Worm (Caenorhabditis elegans) whole organism, L1 larva: ENCODE data around the gene H39E20.1.

Experiments
- F16B12.6 ChIP-seq: fragments of 150-350 bp; optimal IDR thresholded peaks from 2 replicates; lab custom pipeline; 2014; ENCODE audit warnings: missing biosample characterization, missing genetic modification characterization
- alr-1 ChIP-seq: fragments of 200-800 bp; sonication (Bioruptor generic); optimal IDR thresholded peaks from 2 replicates; lab custom pipeline; 2018; ENCODE audit warnings: borderline replicate concordance, mild to moderate bottlenecking, missing genetic modification characterization, missing compliant biosample characterization
- aly-2 ChIP-seq: fragments of 150-350 bp; optimal IDR thresholded peaks from 2 replicates; lab custom pipeline; 2014; ENCODE audit warnings: missing biosample characterization, missing genetic modification characterization
- ama-1 ChIP-seq: fragments of 150-350 bp; optimal IDR thresholded peaks from 2 replicates; lab custom pipeline; 2014
- blmp-1 ChIP-seq: fragments of 150-350 bp; optimal IDR thresholded peaks from 2 replicates; lab custom pipeline; 2014; ENCODE audit warnings: missing biosample characterization, missing genetic modification characterization
- ceh-63 ChIP-seq: fragments of 200-800 bp; sonication (Bioruptor generic); optimal IDR thresholded peaks from 2 replicates; lab custom pipeline; 2018; ENCODE audit warnings: mild to moderate bottlenecking, missing genetic modification characterization, missing compliant biosample characterization
- ceh-8 ChIP-seq: fragments of 200-800 bp; sonication (Bioruptor generic); optimal IDR thresholded peaks from 2 replicates; lab custom pipeline; 2018; ENCODE audit warnings: mild to moderate bottlenecking, missing genetic modification characterization, moderate library complexity, missing compliant biosample characterization
- dsc-1 ChIP-seq: sonication (generic microtip); optimal IDR thresholded peaks from 2 replicates; lab custom pipeline; 2016; ENCODE audit warnings: mild to moderate bottlenecking, missing genetic modification characterization, missing compliant biosample characterization
- efl-1 ChIP-seq, 4 experiments: fragments of 150-350 bp; optimal IDR thresholded peaks in 3 of 4; peaks in 1 of 4; 1 replicate in 1 of 4; 2 replicates in 3 of 4; lab custom pipeline; 2014; ENCODE audit warnings: missing biosample characterization in 2 of 4, missing genetic modification characterization in 2 of 4, missing genetic modification reagents in 2 of 4
- egl-13 ChIP-seq: sonication (generic microtip); optimal IDR thresholded peaks from 2 replicates; lab custom pipeline; 2016; ENCODE audit warnings: missing genotype, missing genetic modification reagents, missing genetic modification characterization, missing compliant biosample characterization
- elt-2 ChIP-seq: sonication (generic microtip); optimal IDR thresholded peaks from 2 replicates; lab custom pipeline; 2016; ENCODE audit warnings: missing genetic modification characterization, mild to moderate bottlenecking, inconsistent platforms, missing compliant biosample characterization, missing genetic modification reagents
- ets-5 ChIP-seq: fragments of 200-800 bp; sonication (Bioruptor generic); IDR thresholded peaks from 2 replicates; pipeline ENCODE4 v1.3.6; 2022; ENCODE audit warnings: missing genetic modification characterization, missing compliant biosample characterization
- fkh-10 ChIP-seq: sonication (generic microtip); optimal IDR thresholded peaks from 2 replicates; lab custom pipeline; 2017; ENCODE audit warnings: missing biosample characterization, missing genetic modification reagents, missing genetic modification characterization
- fkh-4 ChIP-seq: sonication (generic microtip); optimal IDR thresholded peaks from 2 replicates; lab custom pipeline; 2016; ENCODE audit warnings: missing compliant biosample characterization, missing genetic modification characterization, borderline replicate concordance
- hlh-4 ChIP-seq: sonication (generic microtip); optimal IDR thresholded peaks from 2 replicates; lab custom pipeline; 2016; ENCODE audit warnings: mild to moderate bottlenecking, missing genetic modification characterization, missing compliant biosample characterization
- irx-1 ChIP-seq: sonication (generic microtip); optimal IDR thresholded peaks from 2 replicates; lab custom pipeline; 2016; ENCODE audit warnings: missing genetic modification characterization, missing compliant biosample characterization
- isw-1 ChIP-seq: fragments of 200-800 bp; sonication (Bioruptor generic); IDR thresholded peaks from 2 replicates; pipeline ENCODE4 v1.3.6; 2022; ENCODE audit warnings: missing genetic modification characterization, missing compliant biosample characterization
- jun-1 ChIP-seq: fragments of 150-350 bp; optimal IDR thresholded peaks from 2 replicates; lab custom pipeline; 2014; ENCODE audit warnings: missing biosample characterization, missing genetic modification reagents, missing genetic modification characterization
- lin-13 ChIP-seq: fragments of 150-350 bp; optimal IDR thresholded peaks from 2 replicates; lab custom pipeline; 2014; ENCODE audit warnings: missing biosample characterization, missing genetic modification reagents, missing genetic modification characterization
- lin-15B ChIP-seq: fragments of 150-350 bp; sonication (generic microtip); optimal IDR thresholded peaks from 3 replicates; lab custom pipeline; 2014; ENCODE audit warnings: missing biosample characterization, missing genetic modification characterization
- lin-35 ChIP-seq, 2 experiments: fragments of 150-350 bp; optimal IDR thresholded peaks; 2 replicates each; lab custom pipeline; 2014; ENCODE audit warnings: missing biosample characterization in 2 of 2, missing genetic modification characterization in 2 of 2, missing genetic modification reagents in 2 of 2
- lin-39 ChIP-seq: fragments of 150-350 bp; optimal IDR thresholded peaks from 2 replicates; lab custom pipeline; 2014; ENCODE audit warnings: missing biosample characterization, missing genetic modification reagents, missing genetic modification characterization
- lsy-2 ChIP-seq, 2 experiments: fragments of 150-350 bp; optimal IDR thresholded peaks; 2 replicates each; lab custom pipeline; 2014; ENCODE audit warnings: missing biosample characterization in 2 of 2, missing genetic modification characterization in 2 of 2
- mab-9 ChIP-seq: fragments of 200-800 bp; sonication (Bioruptor generic); IDR thresholded peaks from 2 replicates; pipeline ENCODE4 v1.3.6; 2022; ENCODE audit warnings: missing genetic modification reagents, missing genetic modification characterization, missing compliant biosample characterization
- nhr-19 ChIP-seq: fragments of 200-800 bp; sonication (Bioruptor generic); conservative IDR thresholded peaks from 2 replicates; pipeline ENCODE4 v1.3.6; 2022; ENCODE audit warnings: missing genetic modification characterization, missing compliant biosample characterization
- nhr-20 ChIP-seq: sonication (generic microtip); optimal IDR thresholded peaks from 2 replicates; lab custom pipeline; 2016; ENCODE audit warnings: mild to moderate bottlenecking, missing genetic modification characterization, missing compliant biosample characterization
- nhr-237 ChIP-seq: fragments of 150-350 bp; optimal IDR thresholded peaks from 2 replicates; lab custom pipeline; 2014; ENCODE audit warnings: missing biosample characterization, missing genetic modification characterization
- nhr-28 ChIP-seq: fragments of 150-350 bp; optimal IDR thresholded peaks from 2 replicates; lab custom pipeline; 2014; ENCODE audit warnings: missing biosample characterization, missing genetic modification characterization
- nhr-47 ChIP-seq: sonication (generic microtip); optimal IDR thresholded peaks from 2 replicates; lab custom pipeline; 2016; ENCODE audit warnings: mild to moderate bottlenecking, missing genetic modification characterization, moderate library complexity, missing compliant biosample characterization
- nhr-77 ChIP-seq: fragments of 150-350 bp; optimal IDR thresholded peaks from 2 replicates; lab custom pipeline; 2014; ENCODE audit warnings: missing biosample characterization, missing genetic modification characterization
- nhr-84 ChIP-seq: sonication (generic microtip); optimal IDR thresholded peaks from 2 replicates; lab custom pipeline; 2017; ENCODE audit warnings: missing biosample characterization, missing genetic modification characterization
- nhr-90 ChIP-seq: sonication (generic microtip); optimal IDR thresholded peaks from 2 replicates; lab custom pipeline; 2016; ENCODE audit warnings: mild to moderate bottlenecking, missing genetic modification characterization, missing compliant biosample characterization; ENCODE audit not compliant: poor library complexity
- snu-23 ChIP-seq: sonication (generic microtip); optimal IDR thresholded peaks from 2 replicates; lab custom pipeline; 2016; ENCODE audit warnings: missing genetic modification characterization, missing compliant biosample characterization
- sox-4 ChIP-seq: sonication (generic microtip); optimal IDR thresholded peaks from 2 replicates; lab custom pipeline; 2016; ENCODE audit warnings: missing genetic modification characterization, missing compliant biosample characterization
- sup-37 ChIP-seq: fragments of 200-800 bp; sonication (Bioruptor generic); optimal IDR thresholded peaks from 2 replicates; lab custom pipeline; 2018; ENCODE audit warnings: mild to moderate bottlenecking, missing genetic modification characterization, missing compliant biosample characterization
- tbx-2 ChIP-seq: sonication (generic microtip); optimal IDR thresholded peaks from 2 replicates; lab custom pipeline; 2016; ENCODE audit warnings: missing genetic modification characterization, missing compliant biosample characterization
- unc-130 ChIP-seq: fragments of 150-350 bp; optimal IDR thresholded peaks from 2 replicates; lab custom pipeline; 2017; ENCODE audit warnings: missing biosample characterization, missing genetic modification characterization, inconsistent platforms
- unc-30 ChIP-seq: sonication (generic microtip); optimal IDR thresholded peaks from 2 replicates; lab custom pipeline; 2017; ENCODE audit warnings: missing biosample characterization, missing genetic modification characterization
- unc-62 ChIP-seq: fragments of 150-350 bp; optimal IDR thresholded peaks from 2 replicates; lab custom pipeline; 2014; ENCODE audit warnings: missing biosample characterization, missing genetic modification reagents, missing genetic modification characterization
- unc-86 ChIP-seq: sonication (generic microtip); optimal IDR thresholded peaks from 2 replicates; lab custom pipeline; 2016; ENCODE audit warnings: missing genetic modification characterization, missing compliant biosample characterization
- unc-98 ChIP-seq: fragments of 200-800 bp; sonication (Bioruptor generic); IDR thresholded peaks from 2 replicates; pipeline ENCODE4 v1.3.6; 2022; ENCODE audit warnings: missing genetic modification characterization, missing compliant biosample characterization
- xbp-1 ChIP-seq: sonication (generic microtip); optimal IDR thresholded peaks from 2 replicates; lab custom pipeline; 2016; ENCODE audit warnings: missing genetic modification characterization, missing compliant biosample characterization
- zag-1 ChIP-seq: fragments of 150-350 bp; optimal IDR thresholded peaks from 2 replicates; lab custom pipeline; 2014; ENCODE audit warnings: missing biosample characterization, missing genetic modification characterization

The H39E20.1 gene

DNA sequence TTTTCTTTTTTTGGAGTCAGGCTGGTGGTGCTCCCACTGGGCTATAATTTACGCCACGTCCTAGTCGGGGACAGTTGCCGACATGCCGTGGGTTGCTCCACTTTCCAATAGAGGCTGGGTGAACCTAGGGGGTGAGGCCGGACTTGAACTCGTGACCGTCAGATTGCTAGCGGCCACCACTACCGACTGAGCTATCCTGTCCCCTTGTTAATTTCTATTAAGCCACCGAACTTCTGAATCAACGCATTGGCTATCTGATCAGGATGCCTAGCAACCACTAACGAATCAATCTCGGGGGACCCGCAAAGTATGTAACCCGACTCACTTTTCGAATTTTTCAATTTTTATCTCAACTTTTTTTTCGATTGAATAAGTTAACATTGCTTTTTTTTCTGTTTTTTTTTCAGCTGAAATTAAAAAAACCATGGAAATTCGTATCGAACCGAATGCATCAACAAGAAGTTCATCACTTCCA is 10.5 kb downstream of the H39E20.1 start, which contains the start of gene F56C3.1:
TSS of gene F56C3.1 (plus strand) at position 425 of the 475 bp plus-strand sequence.
- no peak for TF ChIP-seq unc-30 (tag; lab: Kevin White, UChicago)
- no peak for TF ChIP-seq hlh-4 (tag; lab: Kevin White, UChicago)
- no peak for TF ChIP-seq isw-1 (GFP tag; lab: Robert Waterston, UW)
- TF ChIP-seq egl-13 (tag; lab: Kevin White, UChicago) = no peak
- TF ChIP-seq lin-35 (GFP tag; optimal IDR thresholded peaks at IDR 0.05; lab: Kevin White, UChicago) = no peak
- TF ChIP-seq unc-86 (tag; lab: Kevin White, UChicago) = no peak
- no peak for TF ChIP-seq unc-130
- no peak for TF ChIP-seq xbp-1

DNA sequence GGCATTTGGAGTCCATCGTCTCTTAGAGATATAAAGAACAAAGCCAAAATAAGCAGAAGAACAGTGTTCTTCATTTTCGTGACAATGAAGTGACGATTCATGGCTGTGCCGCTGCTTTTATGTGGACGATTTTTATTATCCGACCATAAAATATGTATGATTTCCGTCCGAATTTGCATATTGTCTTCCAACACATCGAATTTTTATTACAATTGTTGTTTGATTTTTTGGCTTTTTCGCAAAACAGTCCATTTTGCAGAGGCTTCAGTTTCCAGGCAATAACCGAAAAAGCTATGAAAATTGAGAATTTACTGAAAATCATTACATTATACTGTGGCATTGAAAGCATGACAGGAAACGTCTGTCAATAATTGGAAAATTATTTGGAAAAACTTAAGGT is 12.9 kb downstream of the H39E20.1 start, which contains the start of gene F56C3.8:
TSS of gene F56C3.8 (minus strand) at position 101 of the 400 bp plus-strand sequence.
- TF ChIP-seq efl-1 (optimal IDR thresholded peaks at IDR 0.05; lab: Kevin White, UChicago) = no peak
- TF ChIP-seq efl-1 (GFP tag; optimal IDR thresholded peaks at IDR 0.05 in 1 of 2; lab: Kevin White, UChicago) = no peak
- TF ChIP-seq nhr-237 (tag; lab: Kevin White, UChicago) = no peak
- no peak for TF ChIP-seq mab-9 (GFP tag; lab: Robert Waterston, UW)
- no peak for TF ChIP-seq lin-15B (tag; lab: Kevin White, UChicago)
- TF ChIP-seq snu-23 (GFP tag; lab: Kevin White, UChicago) = no peak
- no peak for TF ChIP-seq aly-2 (tag; lab: Kevin White, UChicago)
- no peak for TF ChIP-seq nhr-77
- TF ChIP-seq ama-1 (lab: Kevin White, UChicago) = no peak
- no peak for TF ChIP-seq fkh-4 (tag; lab: Kevin White, UChicago)
- TF ChIP-seq egl-13 (tag; lab: Kevin White, UChicago) = no peak
- no peak for TF ChIP-seq tbx-2 (tag; lab: Kevin White, UChicago)
- TF ChIP-seq zag-1 (tag; lab: Kevin White, UChicago) = no peak
- TF ChIP-seq unc-86 (tag; lab: Kevin White, UChicago) = no peak
- TF ChIP-seq xbp-1 = no peak
- TF ChIP-seq ets-5 (GFP tag; lab: Robert Waterston, UW) = no peak
- no peak for TF ChIP-seq dsc-1 (tag; lab: Kevin White, UChicago)
- no peak for TF ChIP-seq ceh-63 (GFP tag; lab: Kevin White, UChicago)
- TF ChIP-seq, all 84 proteins: peak for 0

DNA sequence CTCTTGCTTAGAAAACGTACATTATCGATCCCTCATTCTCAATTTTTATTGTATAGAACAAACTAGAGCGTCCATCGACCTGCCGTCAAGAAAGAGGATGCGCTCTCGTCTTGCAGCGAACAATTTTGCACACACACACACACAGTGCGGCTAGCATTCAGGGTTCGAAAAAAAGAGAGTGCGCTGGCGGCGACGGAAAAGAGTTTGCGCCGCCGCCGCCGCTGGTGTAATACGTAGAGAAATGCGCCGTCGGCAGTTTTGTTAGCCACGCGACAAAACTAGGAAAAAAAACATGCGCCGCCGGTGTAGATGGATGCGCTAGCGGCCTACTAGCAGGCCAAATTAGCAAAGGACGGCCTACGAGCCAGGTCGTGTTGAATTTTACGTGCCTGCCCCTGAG is 13.9 kb downstream of the H39E20.1 start:
- TF ChIP-seq elt-2 = no peak
- no peak for TF ChIP-seq fkh-10 (GFP tag; lab: Kevin White, UChicago)
- no peak for TF ChIP-seq unc-62 (GFP tag; lab: Kevin White, UChicago)
- no peak for TF ChIP-seq mab-9 (GFP tag; lab: Robert Waterston, UW)
- no peak for TF ChIP-seq ceh-63 (GFP tag; lab: Kevin White, UChicago)
- no peak for TF ChIP-seq ets-5 (GFP tag; lab: Robert Waterston, UW)
- TF ChIP-seq alr-1 = no peak
- TF ChIP-seq lin-13 (GFP tag; lab: Kevin White, UChicago) = no peak
- no peak for TF ChIP-seq lsy-2 (tag; optimal IDR thresholded peaks at IDR 0.05; lab: Kevin White, UChicago)

DNA sequence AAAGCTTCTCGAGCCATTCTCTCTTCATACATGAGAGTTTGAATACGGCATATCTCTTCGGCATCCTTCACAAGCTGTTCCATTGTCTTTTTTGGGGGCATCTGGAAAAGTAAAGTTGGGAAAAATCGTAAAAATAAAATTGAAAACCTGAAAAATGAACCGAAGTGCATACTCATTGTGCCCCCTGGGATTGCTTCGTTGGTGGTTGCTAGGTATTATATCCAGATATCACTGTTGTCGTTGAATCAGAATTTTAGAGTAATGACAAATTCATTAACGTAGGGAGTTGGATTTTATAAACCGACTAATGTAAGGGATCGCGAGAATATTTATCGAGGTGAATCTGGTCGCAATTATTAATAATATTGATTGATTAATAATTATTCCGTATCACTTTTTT is 15.9 kb downstream of the H39E20.1 start, which contains the start of gene F56C3.10:
TSS of gene F56C3.10 (minus strand) at position 101 of the 400 bp plus-strand sequence.
- TF ChIP-seq ets-5 (GFP tag; lab: Robert Waterston, UW) (no peak), blmp-1 (tag; lab: Kevin White, UChicago) (no peak), nhr-47 (tag; lab: Kevin White, UChicago) (no peak), unc-62 (GFP tag; lab: Kevin White, UChicago) (no peak), unc-30 (tag; lab: Kevin White, UChicago) (no peak), F16B12.6 (tag; lab: Kevin White, UChicago) (no peak)
- TF ChIP-seq, all 84 proteins: peak for 0

DNA sequence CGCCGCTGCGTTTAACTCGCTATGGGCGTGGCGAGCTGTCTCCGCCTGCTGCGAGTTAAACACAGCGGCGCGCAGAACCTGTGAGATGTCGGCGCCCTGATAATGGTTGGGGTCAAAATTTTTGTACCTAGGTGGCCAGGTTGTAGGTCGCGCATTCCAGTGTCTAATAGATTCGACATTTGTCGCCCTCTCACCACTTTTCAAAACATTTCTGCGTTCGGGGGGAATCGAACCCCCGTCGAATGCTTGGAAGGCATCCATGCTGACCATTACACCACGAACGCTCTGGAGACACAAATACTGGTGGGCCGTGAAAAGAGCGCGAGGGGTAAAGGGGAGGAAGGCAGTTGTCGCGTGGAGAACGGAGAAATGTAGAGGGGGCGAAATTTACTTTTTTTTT is 18.0 kb downstream of the H39E20.1 start:
- TF ChIP-seq lin-15B (tag; lab: Kevin White, UChicago) (no peak), snu-23 (GFP tag; lab: Kevin White, UChicago) (peak; percentile 66), nhr-19 (GFP tag; lab: Robert Waterston, UW) (peak; percentile 64), nhr-20 (tag; lab: Kevin White, UChicago) (peak; percentile 34), lsy-2 (tag; optimal IDR thresholded peaks at IDR 0.05; lab: Kevin White, UChicago) (peak; percentile 32 to 39), irx-1 (tag; lab: Kevin White, UChicago) (peak; percentile 44), nhr-90 (tag; lab: Kevin White, UChicago) (peak; percentile 69), sox-4 (tag; lab: Kevin White, UChicago) (no peak), jun-1 (tag; lab: Kevin White, UChicago) (peak; percentile 68), tbx-2 (tag; lab: Kevin White, UChicago) (peak; percentile 4), dsc-1 (tag; lab: Kevin White, UChicago) (peak; percentile 67), hlh-4 (tag; lab: Kevin White, UChicago) (no peak), unc-98 (GFP tag; lab: Robert Waterston, UW) (no peak), nhr-84 (tag; lab: Kevin White, UChicago) (no peak), lin-35 (GFP tag; optimal IDR thresholded peaks at IDR 0.05; lab: Kevin White, UChicago) (peak in 1 of 2 experiments; percentile 62), ceh-8 (GFP tag; lab: Kevin White, UChicago) (peak; percentile 55), nhr-28 (tag; lab: Kevin White, UChicago) (no peak), ama-1 (lab: Kevin White, UChicago) (no peak), sup-37 (GFP tag; lab: Kevin White, UChicago) (no peak), lin-39 (tag; lab: Kevin White, UChicago) (no peak)
